Fruit fly (Drosophila melanogaster) whole organism, embryonic: Measurements from ENCODE around the gene CG14207.
A peak's percentile ranks its signal among the peaks of the same experiment; 100 is the strongest.

Source experiments
- Bgb ChIP-seq: fragments of 200-800 bp; sonication (Bioruptor generic); IDR thresholded peaks from 2 replicates; pipeline ENCODE4 v1.3.6; 2022; ENCODE audit warnings: missing biosample characterization, missing genetic modification characterization; ENCODE audit not compliant: partially characterized antibody
- CG10366 ChIP-seq: fragments of 200-800 bp; sonication (Bioruptor generic); IDR thresholded peaks from 2 replicates; pipeline ENCODE4 v1.3.6; 2022; ENCODE audit warnings: missing biosample characterization, missing genetic modification characterization
- CG10462 ChIP-seq: fragments of 200-800 bp; sonication (Bioruptor generic); optimal IDR thresholded peaks from 2 replicates; lab custom pipeline; 2016; ENCODE audit warnings: missing biosample characterization, missing genetic modification characterization
- CG10565 ChIP-seq: fragments of 200-800 bp; sonication (Bioruptor generic); optimal IDR thresholded peaks from 3 replicates; lab custom pipeline; 2016; ENCODE audit warnings: missing biosample characterization, mild to moderate bottlenecking, missing genetic modification characterization
- CG10979 ChIP-seq: fragments of 200-800 bp; sonication (Bioruptor generic); optimal IDR thresholded peaks from 2 replicates; lab custom pipeline; 2018; ENCODE audit warnings: missing biosample characterization, mild to moderate bottlenecking, missing genetic modification characterization, moderate library complexity
- CG11247 ChIP-seq: fragments of 200-800 bp; sonication (Bioruptor generic); IDR thresholded peaks from 2 replicates; pipeline ENCODE4 v1.3.6; 2022; ENCODE audit warnings: missing biosample characterization, missing genetic modification characterization
- CG11456 ChIP-seq: fragments of 200-800 bp; sonication (Bioruptor generic); IDR thresholded peaks from 3 replicates; pipeline ENCODE4 v1.3.6; 2022; ENCODE audit warnings: missing biosample characterization, missing genetic modification characterization
- CG13624 ChIP-seq: fragments of 200-800 bp; sonication (Bioruptor generic); optimal IDR thresholded peaks from 2 replicates; lab custom pipeline; 2016; ENCODE audit warnings: missing biosample characterization, missing genetic modification characterization
- CG1647 ChIP-seq: fragments of 200-800 bp; sonication (Bioruptor generic); optimal IDR thresholded peaks from 3 replicates; lab custom pipeline; 2016; ENCODE audit warnings: missing biosample characterization, missing genetic modification characterization
- CG1792 ChIP-seq: fragments of 200-800 bp; sonication (Bioruptor generic); optimal IDR thresholded peaks from 2 replicates; lab custom pipeline; 2016; ENCODE audit warnings: missing biosample characterization, missing genetic modification characterization
- CG30431 ChIP-seq: fragments of 200-800 bp; sonication (Bioruptor generic); optimal IDR thresholded peaks from 2 replicates; lab custom pipeline; 2017; ENCODE audit warnings: missing biosample characterization, missing genetic modification characterization
- CG31224 ChIP-seq: fragments of 200-800 bp; sonication (Bioruptor generic); IDR thresholded peaks from 2 replicates; pipeline ENCODE4 v1.3.6; 2022; ENCODE audit warnings: missing biosample characterization, missing genetic modification characterization
- CG32772 ChIP-seq: fragments of 200-800 bp; sonication (Bioruptor generic); IDR thresholded peaks from 2 replicates; pipeline ENCODE4 v1.3.6; 2022; ENCODE audit warnings: missing biosample characterization, missing genetic modification characterization
- CG4282 ChIP-seq: fragments of 200-800 bp; sonication (Bioruptor generic); optimal IDR thresholded peaks from 2 replicates; lab custom pipeline; 2016; ENCODE audit warnings: missing biosample characterization, missing genetic modification characterization
- CG4617 ChIP-seq: fragments of 200-800 bp; sonication (Bioruptor generic); optimal IDR thresholded peaks from 3 replicates; lab custom pipeline; 2016; ENCODE audit warnings: missing biosample characterization, missing genetic modification characterization, borderline replicate concordance
- CG6654 ChIP-seq: fragments of 200-800 bp; sonication (Bioruptor generic); optimal IDR thresholded peaks from 2 replicates; lab custom pipeline; 2017; ENCODE audit warnings: missing biosample characterization, mild to moderate bottlenecking, missing genetic modification characterization
- CG7271 ChIP-seq: fragments of 200-800 bp; sonication (Bioruptor generic); optimal IDR thresholded peaks from 2 replicates; lab custom pipeline; 2018; ENCODE audit warnings: missing biosample characterization, mild to moderate bottlenecking, missing genetic modification characterization, moderate library complexity
- CG7745 ChIP-seq: fragments of 200-800 bp; sonication (Bioruptor generic); optimal IDR thresholded peaks from 2 replicates; lab custom pipeline; 2018; ENCODE audit warnings: missing biosample characterization, mild to moderate bottlenecking, missing genetic modification characterization, moderate library complexity
- CG8089 ChIP-seq: fragments of 200-800 bp; sonication (Bioruptor generic); optimal IDR thresholded peaks from 3 replicates; lab custom pipeline; 2016; ENCODE audit warnings: missing biosample characterization, missing genetic modification characterization
- CG8765 ChIP-seq: fragments of 200-800 bp; sonication (Bioruptor generic); IDR thresholded peaks from 2 replicates; pipeline ENCODE4 v1.3.6; 2022; ENCODE audit warnings: missing biosample characterization, missing genetic modification characterization
- CG8944 ChIP-seq: fragments of 200-800 bp; sonication (Bioruptor generic); optimal IDR thresholded peaks from 3 replicates; lab custom pipeline; 2016; ENCODE audit warnings: missing biosample characterization, missing genetic modification characterization
- D19A ChIP-seq: fragments of 200-800 bp; optimal IDR thresholded peaks from 3 replicates; lab custom pipeline; 2019; ENCODE audit warnings: missing biosample characterization, mild to moderate bottlenecking, missing genetic modification characterization, moderate library complexity
- Doc2 ChIP-seq: fragments of 200-800 bp; sonication (Bioruptor generic); IDR thresholded peaks from 2 replicates; pipeline ENCODE4 v1.3.6; 2022; ENCODE audit warnings: missing biosample characterization, missing genetic modification characterization
- Drgx ChIP-seq: fragments of 200-800 bp; sonication (Bioruptor generic); IDR thresholded peaks from 2 replicates; pipeline ENCODE4 v1.3.6; 2022; ENCODE audit warnings: missing biosample characterization, missing genetic modification characterization
- Eip74EF ChIP-seq, 2 experiments: fragments of 200-800 bp in 1 of 2; fragments of >200 bp in 1 of 2; sonication (Bioruptor generic) in 1 of 2; optimal IDR thresholded peaks; 2 replicates each; lab custom pipeline; 2017 to 2019; ENCODE audit warnings: missing biosample characterization in 2 of 2, missing genetic modification characterization in 2 of 2, mild to moderate bottlenecking in 1 of 2, moderate library complexity in 1 of 2
- Ets97D ChIP-seq: fragments of 200-800 bp; sonication (Bioruptor generic); optimal IDR thresholded peaks from 3 replicates; lab custom pipeline; 2016; ENCODE audit warnings: missing biosample characterization, missing genetic modification characterization
- Fer1 ChIP-seq: fragments of 200-800 bp; sonication (Bioruptor generic); optimal IDR thresholded peaks from 2 replicates; lab custom pipeline; 2017; ENCODE audit warnings: missing biosample characterization, mild to moderate bottlenecking, missing genetic modification characterization
- HLH54F ChIP-seq: fragments of 200-800 bp; sonication (Bioruptor generic); optimal IDR thresholded peaks from 3 replicates; lab custom pipeline; 2016; ENCODE audit warnings: missing biosample characterization, missing genetic modification characterization
- NfI ChIP-seq: fragments of 200-800 bp; sonication (Bioruptor generic); optimal IDR thresholded peaks from 3 replicates; lab custom pipeline; 2018; ENCODE audit warnings: missing biosample characterization, mild to moderate bottlenecking, missing genetic modification characterization, moderate library complexity
- TFAM ChIP-seq: fragments of 200-800 bp; sonication (Bioruptor generic); optimal IDR thresholded peaks from 2 replicates; lab custom pipeline; 2017; ENCODE audit warnings: missing biosample characterization, missing genetic modification characterization, inconsistent platforms
- ash1 ChIP-seq: fragments of 200-800 bp; sonication (Bioruptor generic); optimal IDR thresholded peaks from 2 replicates; lab custom pipeline; 2018; ENCODE audit warnings: missing biosample characterization, mild to moderate bottlenecking, missing genetic modification characterization
- bcd ChIP-seq: fragments of 200-800 bp; sonication (Bioruptor generic); optimal IDR thresholded peaks from 2 replicates; lab custom pipeline; 2017; ENCODE audit warnings: missing biosample characterization, mild to moderate bottlenecking, missing genetic modification characterization
- bowl ChIP-seq: fragments of 200-800 bp; sonication (Bioruptor generic); IDR thresholded peaks from 2 replicates; pipeline ENCODE4 v1.3.6; 2022; ENCODE audit warnings: missing biosample characterization, missing genetic modification characterization
- cas ChIP-seq: fragments of 200-800 bp; sonication (Bioruptor generic); IDR thresholded peaks from 2 replicates; pipeline ENCODE4 v1.3.6; 2022; ENCODE audit warnings: missing biosample characterization, missing genetic modification characterization
- inv ChIP-seq: fragments of 200-800 bp; sonication (Bioruptor generic); IDR thresholded peaks from 2 replicates; pipeline ENCODE4 v1.3.6; 2022; ENCODE audit warnings: missing biosample characterization, missing genetic modification characterization; ENCODE audit not compliant: partially characterized antibody
- jing ChIP-seq: fragments of 200-800 bp; sonication (Bioruptor generic); optimal IDR thresholded peaks from 2 replicates; lab custom pipeline; 2018; ENCODE audit warnings: missing biosample characterization, mild to moderate bottlenecking, missing genetic modification characterization
- lab ChIP-seq: fragments of 200-800 bp; sonication (Bioruptor generic); optimal IDR thresholded peaks from 3 replicates; lab custom pipeline; 2017; ENCODE audit warnings: missing biosample characterization, missing genetic modification characterization, mild to moderate bottlenecking, moderate library complexity, missing genetic modification reagents
- odd ChIP-seq: fragments of 200-800 bp; sonication (Bioruptor generic); optimal IDR thresholded peaks from 2 replicates; lab custom pipeline; 2017; ENCODE audit warnings: missing biosample characterization, mild to moderate bottlenecking, missing genetic modification characterization
- phol ChIP-seq: fragments of 200-800 bp; sonication (Bioruptor generic); optimal IDR thresholded peaks from 3 replicates; lab custom pipeline; 2018; ENCODE audit warnings: missing biosample characterization, mild to moderate bottlenecking, missing genetic modification characterization, moderate library complexity
- repo ChIP-seq: fragments of 200-800 bp; sonication (Bioruptor generic); optimal IDR thresholded peaks from 2 replicates; lab custom pipeline; 2016; ENCODE audit warnings: missing biosample characterization, missing genetic modification characterization
- shn ChIP-seq: fragments of 200-800 bp; sonication (Bioruptor generic); optimal IDR thresholded peaks from 3 replicates; lab custom pipeline; 2016; ENCODE audit warnings: missing biosample characterization, missing genetic modification characterization
- sim ChIP-seq: fragments of 200-800 bp; sonication (Bioruptor generic); IDR thresholded peaks from 2 replicates; pipeline ENCODE4 v1.3.6; 2022; ENCODE audit warnings: missing biosample characterization, missing genetic modification characterization
- slbo ChIP-seq: fragments of 200-800 bp; sonication (Bioruptor generic); IDR thresholded peaks from 2 replicates; pipeline ENCODE4 v1.3.6; 2022; ENCODE audit warnings: missing biosample characterization, missing genetic modification characterization
- ssp ChIP-seq: fragments of 200-800 bp; sonication (Bioruptor generic); IDR thresholded peaks from 2 replicates; pipeline ENCODE4 v1.3.6; 2022; ENCODE audit warnings: missing biosample characterization, missing genetic modification characterization
- tgo ChIP-seq: fragments of 200-800 bp; sonication (Bioruptor generic); IDR thresholded peaks from 3 replicates; pipeline ENCODE4 v1.3.6; 2022; ENCODE audit warnings: missing biosample characterization, missing genetic modification characterization
- tin ChIP-seq: fragments of 200-800 bp; sonication (Bioruptor generic); optimal IDR thresholded peaks from 3 replicates; lab custom pipeline; 2016; ENCODE audit warnings: missing biosample characterization, missing genetic modification characterization
- tll ChIP-seq, 2 experiments: fragments of 200-800 bp in 1 of 2; fragments of >200 bp in 1 of 2; sonication (Bioruptor generic) in 1 of 2; optimal IDR thresholded peaks; 2 replicates each; lab custom pipeline; 2017 to 2019; ENCODE audit warnings: missing biosample characterization in 2 of 2, missing genetic modification characterization in 2 of 2, mild to moderate bottlenecking in 1 of 2, moderate library complexity in 1 of 2
- toy ChIP-seq: fragments of 200-800 bp; sonication (Bioruptor generic); IDR thresholded peaks from 2 replicates; pipeline ENCODE4 v1.3.6; 2022; ENCODE audit warnings: missing biosample characterization, missing genetic modification characterization
- tup ChIP-seq: fragments of 200-800 bp; sonication (Bioruptor generic); optimal IDR thresholded peaks from 2 replicates; lab custom pipeline; 2016; ENCODE audit warnings: missing biosample characterization, mild to moderate bottlenecking, missing genetic modification characterization, moderate library complexity
- unpg ChIP-seq: fragments of 200-800 bp; sonication (Bioruptor generic); optimal IDR thresholded peaks from 3 replicates; lab custom pipeline; 2018; ENCODE audit warnings: missing biosample characterization, mild to moderate bottlenecking, missing genetic modification characterization, moderate library complexity

CG14207 gene

dm6 chrX:19642819-19643504, 38.0 kb downstream of the CG14207 start, which contains the start of the genes CG12237 and Sec61gamma (continued):
- TF ChIP-seq ash1 (no peak), CG8089 (GFP tag; lab: Kevin White, UChicago) (no peak), CG4282 (GFP tag; lab: Kevin White, UChicago) (no peak), slbo (GFP tag; lab: Robert Waterston, UW) (peak; percentile 58), CG13624 (GFP tag; lab: Kevin White, UChicago) (peak; percentile 22), CG32772 (GFP tag; lab: Robert Waterston, UW) (no peak), TFAM (GFP tag; lab: Kevin White, UChicago) (no peak), CG8765 (GFP tag; lab: Robert Waterston, UW) (no peak), CG10366 (GFP tag; lab: Robert Waterston, UW) (peak; percentile 21; the same call in 1 of the 2 replicates), CG1792 (no peak), phol (tag; lab: Kevin White, UChicago) (peak; percentile 33), Drgx (GFP tag; lab: Robert Waterston, UW) (no peak), CG10979 (tag; lab: Kevin White, UChicago) (no peak), CG10462 (GFP tag; lab: Kevin White, UChicago) (peak; percentile 12), repo (GFP tag; lab: Kevin White, UChicago) (no peak), bowl (GFP tag; lab: Robert Waterston, UW) (no peak), CG1647 (peak; percentile 14), Bgb (peak; percentile 30; the same call in 1 of the 2 replicates), NfI (GFP tag; lab: Kevin White, UChicago) (peak; percentile 11), unpg (GFP tag; lab: Kevin White, UChicago) (no peak), bcd (GFP tag; lab: Kevin White, UChicago) (peak; percentile 42), sim (no peak), lab (no peak), Ets97D (GFP tag; lab: Kevin White, UChicago) (peak; percentile 93), ssp (peak; percentile 30), shn (GFP tag; lab: Kevin White, UChicago) (no peak), tin (no peak), Eip74EF (GFP tag; optimal IDR thresholded peaks at IDR 0.05; lab: Kevin White, UChicago) (no peak), CG10565 (no peak), CG7745 (tag; lab: Kevin White, UChicago) (no peak), tll (GFP tag; optimal IDR thresholded peaks at IDR 0.05; lab: Kevin White, UChicago) (no peak), CG11247 (peak; percentile 46), toy (GFP tag; lab: Robert Waterston, UW) (no peak), CG8944 (GFP tag; lab: Kevin White, UChicago) (no peak), CG31224 (GFP tag; lab: Robert Waterston, UW) (no peak), CG30431 (GFP tag; lab: Kevin White, UChicago) (no peak), cas (GFP tag; lab: Robert Waterston, UW) (no peak), CG11456 (GFP tag; lab: Robert Waterston, UW) (peak; percentile 62; the same call in 1 of the 3 replicates), jing (GFP tag; lab: Kevin White, UChicago) (no peak), CG4617 (peak; percentile 32), Doc2 (GFP tag; lab: Robert Waterston, UW) (no peak), inv (no peak), Fer1 (no peak), tgo (GFP tag; lab: Robert Waterston, UW) (no peak), HLH54F (no peak), CG6654 (GFP tag; lab: Kevin White, UChicago) (no peak), D19A (tag; lab: Kevin White, UChicago) (no peak), CG7271 (tag; lab: Kevin White, UChicago) (no peak), tup (GFP tag; lab: Kevin White, UChicago) (no peak), odd (GFP tag; lab: Kevin White, UChicago) (no peak)
